Fruit fly (Drosophila melanogaster) whole organism, adult: ENCODE data around the gene CG5966.

ENCODE experiments used
- CG11617 ChIP-seq: fragments of 200-800 bp; sonication (Bioruptor generic); optimal IDR thresholded peaks from 2 replicates; lab custom pipeline; 2017; ENCODE audit warnings: mild to moderate bottlenecking, missing biosample characterization, missing genetic modification reagents, missing genetic modification characterization
- CG12768 ChIP-seq: fragments of 200-800 bp; sonication (Bioruptor generic); optimal IDR thresholded peaks from 2 replicates; lab custom pipeline; 2017; ENCODE audit warnings: missing biosample characterization, missing genetic modification characterization, mild to moderate bottlenecking, moderate library complexity, missing genetic modification reagents
- CG14711 ChIP-seq: fragments of 200-800 bp; sonication (Bioruptor generic); optimal IDR thresholded peaks from 2 replicates; lab custom pipeline; 2018; ENCODE audit warnings: missing biosample characterization, mild to moderate bottlenecking, missing genetic modification characterization, moderate library complexity
- CG1620 ChIP-seq: fragments of 200-800 bp; sonication (Bioruptor generic); optimal IDR thresholded peaks from 2 replicates; lab custom pipeline; 2016; ENCODE audit warnings: missing biosample characterization, missing genetic modification characterization
- CG5204 ChIP-seq: fragments of 200-800 bp; sonication (Bioruptor generic); optimal IDR thresholded peaks from 2 replicates; lab custom pipeline; 2016; ENCODE audit warnings: missing biosample characterization, missing genetic modification characterization
- CG7045 ChIP-seq: fragments of 200-800 bp; sonication (Bioruptor generic); optimal IDR thresholded peaks from 2 replicates; lab custom pipeline; 2017; ENCODE audit warnings: missing biosample characterization, mild to moderate bottlenecking, missing genetic modification characterization
- CG7101 ChIP-seq: fragments of 200-800 bp; sonication (Bioruptor generic); optimal IDR thresholded peaks from 2 replicates; lab custom pipeline; 2018; ENCODE audit warnings: missing biosample characterization, mild to moderate bottlenecking, missing genetic modification characterization, moderate library complexity
- Clk ChIP-seq: fragments of 200-800 bp; sonication (Bioruptor generic); optimal IDR thresholded peaks from 2 replicates; lab custom pipeline; 2017; ENCODE audit warnings: missing biosample characterization, missing genetic modification characterization
- Crg-1 ChIP-seq: fragments of 200-800 bp; sonication (Bioruptor generic); optimal IDR thresholded peaks from 2 replicates; lab custom pipeline; 2016; ENCODE audit warnings: missing biosample characterization, missing genetic modification characterization
- Hr96 ChIP-seq: fragments of 200-800 bp; sonication (Bioruptor generic); optimal IDR thresholded peaks from 2 replicates; lab custom pipeline; 2016; ENCODE audit warnings: missing biosample characterization, missing genetic modification characterization
- Mnt ChIP-seq: fragments of 200-800 bp; sonication (Bioruptor generic); optimal IDR thresholded peaks from 2 replicates; lab custom pipeline; 2016; ENCODE audit warnings: missing biosample characterization, mild to moderate bottlenecking, missing genetic modification characterization
- bab1 ChIP-seq: fragments of 200-800 bp; sonication (Bioruptor generic); optimal IDR thresholded peaks from 3 replicates; lab custom pipeline; 2019; ENCODE audit warnings: missing biosample characterization, mild to moderate bottlenecking, missing genetic modification characterization, moderate library complexity
- cic ChIP-seq: fragments of 200-800 bp; sonication (Bioruptor generic); optimal IDR thresholded peaks from 2 replicates; lab custom pipeline; 2017; ENCODE audit warnings: missing biosample characterization, mild to moderate bottlenecking, missing genetic modification characterization, moderate library complexity
- cnc ChIP-seq, 2 experiments: fragments of >200 bp; optimal IDR thresholded peaks; 2 replicates each; lab custom pipeline; 2017
- kay ChIP-seq: fragments of 200-800 bp; sonication (Bioruptor generic); peaks from one replicate; lab custom pipeline; 2016; ENCODE audit warnings: missing biosample characterization, missing genetic modification characterization, borderline replicate concordance
- ovo ChIP-seq: fragments of 200-800 bp; sonication (Bioruptor generic); optimal IDR thresholded peaks from 2 replicates; lab custom pipeline; 2016; ENCODE audit warnings: missing biosample characterization, missing genetic modification characterization
- pad ChIP-seq: fragments of 200-800 bp; sonication (Bioruptor generic); optimal IDR thresholded peaks from 3 replicates; lab custom pipeline; 2017; ENCODE audit warnings: missing biosample characterization, missing genetic modification characterization, mild to moderate bottlenecking, moderate library complexity, missing genetic modification reagents
- tj ChIP-seq: fragments of 200-800 bp; sonication (Bioruptor generic); optimal IDR thresholded peaks from 3 replicates; lab custom pipeline; 2017; ENCODE audit warnings: missing biosample characterization, mild to moderate bottlenecking, missing genetic modification characterization, moderate library complexity
- toe ChIP-seq: fragments of 200-800 bp; sonication (Bioruptor generic); optimal IDR thresholded peaks from 2 replicates; lab custom pipeline; 2016; ENCODE audit warnings: missing biosample characterization, missing genetic modification characterization

Gene CG5966

DNA sequence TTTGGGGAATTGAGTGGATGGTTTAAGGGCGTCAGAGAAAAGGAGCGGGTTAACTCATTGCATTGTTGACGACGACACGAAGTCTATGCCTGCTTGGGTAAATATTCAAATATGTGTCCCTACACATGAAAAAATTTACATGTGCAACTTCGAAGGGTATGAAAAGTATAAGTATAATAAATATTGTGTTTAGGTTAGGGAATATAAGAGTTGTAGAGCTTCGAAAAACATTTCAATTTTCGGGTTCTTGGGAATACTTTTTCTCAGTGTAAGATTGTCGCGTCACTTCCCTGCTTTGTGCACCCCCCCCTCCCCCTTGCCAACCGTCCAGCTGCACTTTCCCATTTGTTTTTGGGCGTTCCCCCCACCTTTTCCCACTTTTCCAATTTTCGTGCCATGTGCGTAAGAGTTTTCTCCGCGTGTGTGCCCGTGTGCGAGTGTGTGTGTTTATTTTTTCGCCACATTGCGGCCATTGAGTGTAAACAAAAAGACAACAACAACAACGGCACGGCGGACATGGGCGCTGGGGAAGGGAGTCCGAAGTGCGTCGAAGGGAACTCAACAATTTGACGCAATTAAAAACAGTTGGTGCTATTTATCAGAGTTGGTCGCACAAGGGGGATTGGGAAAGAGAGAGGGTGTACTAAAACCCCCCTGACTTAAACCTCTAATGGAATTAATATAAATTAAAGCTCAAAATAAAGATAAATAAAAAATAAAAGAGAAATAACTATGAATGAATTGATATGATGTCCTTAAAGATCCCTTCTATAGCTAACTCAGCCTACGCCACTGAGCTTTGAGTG, 18.5 kb upstream of the CG5966 start:
- TF ChIP-seq Clk (GFP tag; lab: Kevin White, UChicago) (no peak), Hr96 (GFP tag; lab: Kevin White, UChicago) (no peak), CG7045 (GFP tag; lab: Kevin White, UChicago) (no peak)

DNA sequence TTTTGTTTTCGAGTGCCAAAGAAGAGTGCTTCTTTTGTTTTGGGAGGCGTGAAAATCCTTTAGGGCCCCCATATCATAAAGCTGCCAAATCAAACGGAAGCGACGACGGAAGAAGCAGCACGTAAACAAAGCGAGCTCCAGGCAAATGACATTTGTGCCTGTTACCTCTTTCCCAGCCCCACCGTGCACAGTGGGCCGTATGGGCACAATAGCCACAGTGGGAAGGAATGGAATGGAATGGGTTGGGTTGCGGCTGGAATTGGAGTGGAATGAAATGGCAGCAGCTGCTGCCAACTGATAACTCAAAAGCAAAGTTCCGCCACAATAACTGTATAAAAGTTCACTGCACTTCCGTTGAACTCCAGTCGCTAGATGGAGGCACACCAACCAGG, 17.9 kb upstream of the CG5966 start:
- TF ChIP-seq tj (GFP tag; lab: Kevin White, UChicago) (no peak), Mnt (GFP tag; lab: Kevin White, UChicago) (no peak), pad (GFP tag; lab: Kevin White, UChicago) (no peak), CG5204 (GFP tag; lab: Kevin White, UChicago) (no peak), bab1 (GFP tag; lab: Kevin White, UChicago) (no peak), Clk (GFP tag; lab: Kevin White, UChicago) (no peak), CG12768 (GFP tag; lab: Kevin White, UChicago) (no peak), cnc (optimal IDR thresholded peaks at IDR 0.05; lab: Kevin White, UChicago) (no peak), Hr96 (GFP tag; lab: Kevin White, UChicago) (no peak), ovo (no peak), kay (GFP tag; lab: Kevin White, UChicago) (no peak), toe (GFP tag; lab: Kevin White, UChicago) (no peak), CG7101 (tag; lab: Kevin White, UChicago) (no peak), CG14711 (no peak), CG11617 (GFP tag; lab: Kevin White, UChicago) (no peak), CG1620 (GFP tag; lab: Kevin White, UChicago) (no peak), CG7045 (GFP tag; lab: Kevin White, UChicago) (no peak), cic (GFP tag; lab: Kevin White, UChicago) (no peak), Crg-1 (GFP tag; lab: Kevin White, UChicago) (no peak)

DNA sequence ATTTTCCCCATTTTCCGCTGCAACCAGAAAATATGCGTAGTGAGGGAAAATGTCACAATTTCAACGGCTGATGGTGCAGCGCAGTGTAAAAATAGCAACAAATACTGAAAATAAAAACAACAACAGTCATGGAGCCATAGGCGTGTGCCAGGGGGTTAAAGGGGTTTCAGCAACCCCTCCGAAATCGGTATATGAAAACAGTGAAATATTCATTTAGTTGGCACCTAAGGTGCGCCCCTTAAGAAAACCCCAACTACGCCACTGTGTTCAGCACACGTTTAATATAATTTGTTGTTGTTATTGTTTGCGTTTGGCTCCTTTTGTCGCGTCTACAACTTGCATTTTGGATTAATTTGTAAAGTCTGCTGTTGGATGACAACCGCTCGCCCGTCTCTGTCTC, 16.6 kb upstream of the CG5966 start:
- TF ChIP-seq tj (GFP tag; lab: Kevin White, UChicago) (no peak), Crg-1 (GFP tag; lab: Kevin White, UChicago) (no peak), toe (GFP tag; lab: Kevin White, UChicago) (no peak), CG5204 (GFP tag; lab: Kevin White, UChicago) (no peak), CG1620 (GFP tag; lab: Kevin White, UChicago) (no peak), cic (GFP tag; lab: Kevin White, UChicago) (no peak), bab1 (GFP tag; lab: Kevin White, UChicago) (no peak), CG14711 (no peak), Clk (GFP tag; lab: Kevin White, UChicago) (no peak), Mnt (GFP tag; lab: Kevin White, UChicago) (no peak), CG7101 (tag; lab: Kevin White, UChicago) (no peak), kay (GFP tag; lab: Kevin White, UChicago) (no peak), Hr96 (GFP tag; lab: Kevin White, UChicago) (no peak)

- no peak for TF ChIP-seq ovo
- no peak for TF ChIP-seq Hr96 (GFP tag; lab: Kevin White, UChicago)
- no peak for TF ChIP-seq Mnt (GFP tag; lab: Kevin White, UChicago)
- TF ChIP-seq CG12768 (GFP tag; lab: Kevin White, UChicago) = no peak
- no peak for TF ChIP-seq tj (GFP tag; lab: Kevin White, UChicago)
- TF ChIP-seq kay (GFP tag; lab: Kevin White, UChicago) = no peak
- no peak for TF ChIP-seq cnc (optimal IDR thresholded peaks at IDR 0.05; lab: Kevin White, UChicago)
- TF ChIP-seq CG7045 (GFP tag; lab: Kevin White, UChicago) = no peak
- no peak for TF ChIP-seq bab1 (GFP tag; lab: Kevin White, UChicago)
- no peak for TF ChIP-seq CG11617 (GFP tag; lab: Kevin White, UChicago)
- TF ChIP-seq Crg-1 (GFP tag; lab: Kevin White, UChicago) = no peak
Measured at dm6 chrX:5973389-5974025, 15.1 kb upstream of the CG5966 start.

dm6 chrX:5974358-5975143, 14.0 kb upstream of the CG5966 start:
- TF ChIP-seq CG11617 (GFP tag; lab: Kevin White, UChicago) (no peak), tj (GFP tag; lab: Kevin White, UChicago) (no peak), CG12768 (GFP tag; lab: Kevin White, UChicago) (no peak), Hr96 (GFP tag; lab: Kevin White, UChicago) (no peak), pad (GFP tag; lab: Kevin White, UChicago) (no peak), kay (GFP tag; lab: Kevin White, UChicago) (no peak), toe (GFP tag; lab: Kevin White, UChicago) (no peak)

DNA sequence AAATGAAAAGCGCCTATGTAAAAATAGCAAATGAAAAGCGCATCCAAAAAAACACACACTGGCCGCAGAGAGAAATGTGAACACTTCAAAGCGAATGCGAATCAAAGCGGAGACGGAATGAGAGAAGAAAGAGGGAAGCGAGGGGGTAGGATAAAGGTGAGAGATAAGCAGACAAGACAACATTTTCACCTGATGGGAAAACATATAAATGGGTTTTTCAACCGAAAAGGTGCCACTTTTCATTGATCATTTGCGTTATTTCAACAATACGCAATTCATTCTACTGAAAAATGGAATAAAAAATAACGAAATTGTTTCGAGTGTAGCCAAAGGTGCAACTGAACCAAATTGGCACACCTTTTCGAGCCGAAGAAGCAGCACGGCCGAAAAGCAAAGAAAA, 11.5 kb upstream of the CG5966 start:
- TF ChIP-seq cic (GFP tag; lab: Kevin White, UChicago) = no peak
- peak; percentile 17 for TF ChIP-seq kay (GFP tag; lab: Kevin White, UChicago)
